Worm (Caenorhabditis elegans) whole organism, late embryonic: Measurements from ENCODE around the gene teg-1.

Experiments
- F13H6.1 ChIP-seq: sonication (generic microtip); optimal IDR thresholded peaks from 2 replicates; lab custom pipeline; 2016; ENCODE audit warnings: missing genetic modification characterization, missing compliant biosample characterization
- K02D7.2 ChIP-seq: sonication (generic microtip); optimal IDR thresholded peaks from 2 replicates; lab custom pipeline; 2017; ENCODE audit warnings: mild to moderate bottlenecking, missing genetic modification characterization, missing compliant biosample characterization
- Y22D7AL.16 ChIP-seq: sonication (generic microtip); optimal IDR thresholded peaks from 2 replicates; lab custom pipeline; 2016; ENCODE audit warnings: missing genetic modification characterization, missing compliant biosample characterization
- ahr-1 ChIP-seq: sonication (generic microtip); optimal IDR thresholded peaks from 2 replicates; lab custom pipeline; 2016; ENCODE audit warnings: missing genetic modification characterization, missing compliant biosample characterization
- ceh-14 ChIP-seq: sonication (generic microtip); optimal IDR thresholded peaks from 2 replicates; lab custom pipeline; 2016; ENCODE audit warnings: missing genotype, missing genetic modification characterization, missing compliant biosample characterization
- ceh-19 ChIP-seq: fragments of 200-800 bp; sonication (Bioruptor generic); optimal IDR thresholded peaks from 2 replicates; lab custom pipeline; 2018; ENCODE audit warnings: mild to moderate bottlenecking, missing genetic modification characterization, missing compliant biosample characterization
- ceh-22 ChIP-seq: sonication (generic microtip); optimal IDR thresholded peaks from 2 replicates; lab custom pipeline; 2017; ENCODE audit warnings: missing biosample characterization, missing genetic modification characterization
- ceh-30 ChIP-seq: fragments of 150-350 bp; optimal IDR thresholded peaks from 2 replicates; lab custom pipeline; 2014; ENCODE audit warnings: missing biosample characterization, missing genetic modification characterization
- ceh-31 ChIP-seq: sonication (generic microtip); optimal IDR thresholded peaks from 2 replicates; lab custom pipeline; 2016; ENCODE audit warnings: missing genetic modification characterization, missing compliant biosample characterization
- ceh-45 ChIP-seq: fragments of 200-800 bp; sonication (Bioruptor generic); IDR thresholded peaks from 2 replicates; pipeline ENCODE4 v1.3.6; 2022; ENCODE audit warnings: missing genetic modification reagents, missing genetic modification characterization, missing compliant biosample characterization
- ceh-48 ChIP-seq: sonication (generic microtip); optimal IDR thresholded peaks from 2 replicates; lab custom pipeline; 2016; ENCODE audit warnings: missing genetic modification characterization, inconsistent platforms, missing compliant biosample characterization
- che-1 ChIP-seq: sonication (generic microtip); optimal IDR thresholded peaks from 2 replicates; lab custom pipeline; 2016; ENCODE audit warnings: mild to moderate bottlenecking, missing genetic modification characterization, missing compliant biosample characterization
- elt-2 ChIP-seq: sonication (generic microtip); optimal IDR thresholded peaks from 2 replicates; lab custom pipeline; 2016; ENCODE audit warnings: missing genetic modification reagents, missing genetic modification characterization, missing compliant biosample characterization
- gmeb-2 ChIP-seq: sonication (generic microtip); optimal IDR thresholded peaks from 2 replicates; lab custom pipeline; 2016; ENCODE audit warnings: missing genetic modification characterization, inconsistent platforms, missing compliant biosample characterization
- hlh-13 ChIP-seq: fragments of 200-800 bp; sonication (Bioruptor generic); optimal IDR thresholded peaks from 2 replicates; lab custom pipeline; 2018; ENCODE audit warnings: mild to moderate bottlenecking, missing genetic modification characterization, missing compliant biosample characterization
- lim-6 ChIP-seq: sonication (generic microtip); optimal IDR thresholded peaks from 2 replicates; lab custom pipeline; 2016; ENCODE audit warnings: missing genetic modification characterization, missing compliant biosample characterization
- mec-3 ChIP-seq: sonication (generic microtip); optimal IDR thresholded peaks from 2 replicates; lab custom pipeline; 2016; ENCODE audit warnings: borderline replicate concordance, missing genetic modification characterization, missing compliant biosample characterization
- nhr-11 ChIP-seq: fragments of 150-350 bp; optimal IDR thresholded peaks from 2 replicates; lab custom pipeline; 2014; ENCODE audit warnings: missing biosample characterization, missing genetic modification characterization
- npax-4 ChIP-seq: sonication (generic microtip); optimal IDR thresholded peaks from 2 replicates; lab custom pipeline; 2016; ENCODE audit warnings: missing genetic modification characterization, missing compliant biosample characterization
- odd-2 ChIP-seq: sonication (generic microtip); optimal IDR thresholded peaks from 2 replicates; lab custom pipeline; 2017; ENCODE audit warnings: antibody characterized with exemption, mild to moderate bottlenecking, missing genetic modification characterization, missing compliant biosample characterization
- pag-3 ChIP-seq: sonication (generic microtip); optimal IDR thresholded peaks from 2 replicates; lab custom pipeline; 2016; ENCODE audit warnings: missing compliant biosample characterization, missing genetic modification characterization, borderline replicate concordance
- pat-9 ChIP-seq: fragments of 200-800 bp; sonication (Bioruptor generic); optimal IDR thresholded peaks from 2 replicates; lab custom pipeline; 2018; ENCODE audit warnings: mild to moderate bottlenecking, missing genetic modification characterization, moderate library complexity, missing compliant biosample characterization
- pax-1 ChIP-seq: fragments of 150-350 bp; optimal IDR thresholded peaks from 2 replicates; lab custom pipeline; 2014; ENCODE audit warnings: missing biosample characterization, missing genetic modification characterization
- pha-4 ChIP-seq: fragments of 150-350 bp; optimal IDR thresholded peaks from 2 replicates; lab custom pipeline; 2018; ENCODE audit warnings: missing biosample characterization, missing genetic modification reagents, missing genetic modification characterization
- pqm-1 ChIP-seq: sonication (generic microtip); optimal IDR thresholded peaks from 2 replicates; lab custom pipeline; 2016; ENCODE audit warnings: missing genetic modification characterization, missing compliant biosample characterization
- ref-2 ChIP-seq: sonication (generic microtip); optimal IDR thresholded peaks from 2 replicates; lab custom pipeline; 2016; ENCODE audit warnings: missing genetic modification characterization, missing compliant biosample characterization
- syd-9 ChIP-seq: sonication (generic microtip); optimal IDR thresholded peaks from 2 replicates; lab custom pipeline; 2016; ENCODE audit warnings: mild to moderate bottlenecking, missing genetic modification characterization, moderate library complexity, missing compliant biosample characterization
- unc-3 ChIP-seq, 2 experiments: fragments of 200-800 bp in 1 of 2; sonication (Bioruptor generic) in 1 of 2; sonication (generic microtip) in 1 of 2; conservative IDR thresholded peaks in 1 of 2; optimal IDR thresholded peaks in 1 of 2; 2 replicates each; pipeline versions ENCODE4 v1.3.6 to Lab custom; 2016 to 2022; ENCODE audit warnings: missing compliant biosample characterization in 2 of 2, missing genetic modification characterization in 2 of 2, missing genetic modification reagents in 1 of 2
- unc-42 ChIP-seq: sonication (generic microtip); optimal IDR thresholded peaks from 2 replicates; lab custom pipeline; 2016; ENCODE audit warnings: missing genotype, missing genetic modification characterization, missing compliant biosample characterization
- unc-86 ChIP-seq: sonication (generic microtip); optimal IDR thresholded peaks from 2 replicates; lab custom pipeline; 2016; ENCODE audit warnings: missing genetic modification characterization, missing compliant biosample characterization

teg-1 gene

DNA sequence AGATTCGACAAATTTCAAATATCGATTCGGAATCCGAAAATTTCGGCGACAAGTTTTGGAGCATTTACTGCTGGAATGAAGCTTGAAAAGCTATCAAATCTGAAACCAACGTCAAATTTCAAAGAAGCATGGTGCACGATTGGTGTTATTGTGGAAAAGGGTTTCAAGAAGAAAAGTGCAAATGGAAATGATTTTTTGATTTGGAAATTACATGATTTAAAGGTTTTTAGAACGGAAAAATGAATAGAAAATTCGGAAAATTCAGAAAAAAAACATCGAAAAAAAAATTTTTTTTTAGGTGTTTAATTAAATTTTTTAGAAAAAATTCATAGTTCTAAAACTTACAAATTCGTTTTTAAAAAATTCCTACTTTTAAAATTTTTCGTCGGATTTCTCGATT lies at the start of gene teg-1:
teg-1 (minus strand) TSS at position 101 of the 400 bp plus-strand sequence.
- no peak for TF ChIP-seq ceh-22 (tag; lab: Kevin White, UChicago)
- no peak for TF ChIP-seq unc-3 (GFP tag; conservative IDR thresholded peaks at IDR 0.05; lab: Robert Waterston, UW)
- no peak for TF ChIP-seq unc-3 (tag; optimal IDR thresholded peaks at IDR 0.05; lab: Kevin White, UChicago)
- TF ChIP-seq ref-2 (tag; lab: Kevin White, UChicago), result no peak
- no peak for TF ChIP-seq ahr-1 (tag; lab: Kevin White, UChicago)
- TF ChIP-seq F13H6.1 (tag; lab: Kevin White, UChicago), result no peak
- no peak for TF ChIP-seq syd-9 (tag; lab: Kevin White, UChicago)
- no peak for TF ChIP-seq lim-6 (tag; lab: Kevin White, UChicago)

DNA sequence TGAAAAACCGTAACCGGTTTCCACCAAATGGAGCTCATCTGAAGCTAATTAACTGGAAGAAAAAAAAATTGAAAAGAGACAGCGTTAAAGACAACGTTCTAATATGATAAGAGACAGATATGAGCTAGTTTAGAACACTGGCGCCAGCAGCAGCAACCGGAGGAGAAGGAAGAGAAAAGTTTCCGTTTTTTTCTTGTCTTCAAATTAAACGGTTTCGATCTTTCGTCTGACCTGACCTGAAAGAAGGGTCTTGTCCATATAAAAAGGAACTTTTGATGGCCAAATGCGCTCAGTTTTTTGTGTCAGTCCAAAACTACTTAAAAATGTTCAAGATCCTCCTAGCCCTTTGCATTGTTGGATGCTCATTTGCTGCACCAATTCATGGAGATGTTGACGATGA lies 48.4 kb upstream of the teg-1 start, which contains the start of gene T28D6.3:
T28D6.3 (plus strand) TSS at position 301 of the 400 bp plus-strand sequence.
- no peak for TF ChIP-seq ahr-1 (tag; lab: Kevin White, UChicago)

DNA sequence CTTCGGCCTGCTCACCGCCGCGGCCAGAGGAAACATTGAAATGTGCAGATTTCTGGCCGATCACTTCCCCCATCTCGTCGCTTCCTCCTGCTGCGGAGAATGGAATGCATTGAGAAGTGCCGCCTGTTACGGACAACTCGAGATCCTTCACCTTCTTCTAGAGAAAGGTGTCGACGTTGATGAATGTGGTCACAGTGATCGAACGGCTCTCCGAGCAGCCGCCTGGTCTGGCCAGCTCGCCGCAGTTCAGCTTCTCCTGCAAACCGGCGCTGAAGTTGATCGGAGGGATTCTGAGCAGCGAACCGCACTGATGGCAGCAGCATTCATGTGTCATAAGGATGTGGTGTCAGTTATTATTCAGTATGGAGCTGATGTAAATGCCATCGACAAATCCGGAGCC lies 44.9 kb upstream of the teg-1 start:
- no peak for TF ChIP-seq che-1 (tag; lab: Kevin White, UChicago)
- no peak for TF ChIP-seq ceh-30
- no peak for TF ChIP-seq pat-9 (tag; lab: Kevin White, UChicago)
- no peak for TF ChIP-seq pax-1
- TF ChIP-seq hlh-13 (GFP tag; lab: Kevin White, UChicago), result no peak
- TF ChIP-seq npax-4, result no peak
- no peak for TF ChIP-seq ceh-19
- TF ChIP-seq unc-3 (GFP tag; conservative IDR thresholded peaks at IDR 0.05; lab: Robert Waterston, UW), result no peak
- no peak for TF ChIP-seq unc-3 (tag; optimal IDR thresholded peaks at IDR 0.05; lab: Kevin White, UChicago)
- TF ChIP-seq pha-4, result no peak
- TF ChIP-seq pag-3 (tag; lab: Kevin White, UChicago), result no peak
- TF ChIP-seq ceh-48 (tag; lab: Kevin White, UChicago), result no peak
- TF ChIP-seq odd-2 (tag; lab: Kevin White, UChicago), result no peak
- TF ChIP-seq K02D7.2, result no peak
- TF ChIP-seq ceh-31 (tag; lab: Kevin White, UChicago), result no peak

DNA sequence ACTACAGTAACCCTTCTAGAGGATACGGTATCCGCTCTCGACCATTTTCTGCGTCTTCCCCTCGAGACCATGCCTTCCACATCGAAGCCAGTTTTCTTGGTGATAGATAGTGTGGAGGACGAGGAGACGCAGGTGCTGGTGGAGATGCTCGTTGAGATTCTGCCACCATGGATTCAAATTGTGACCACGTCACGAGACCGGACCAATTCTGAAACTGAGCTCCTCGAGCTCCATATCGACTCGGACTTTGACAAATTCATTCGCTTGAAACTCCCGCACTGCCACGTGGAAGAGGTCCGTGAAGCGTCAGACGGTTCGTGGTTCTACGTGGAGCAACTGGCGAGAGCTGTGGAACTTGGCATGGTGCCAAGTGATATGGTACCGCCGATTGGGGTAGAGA lies 43.4 kb upstream of the teg-1 start:
- TF ChIP-seq npax-4 (no peak), Y22D7AL.16 (tag; lab: Kevin White, UChicago) (no peak), nhr-11 (tag; lab: Kevin White, UChicago) (no peak), gmeb-2 (tag; lab: Kevin White, UChicago) (no peak)

DNA sequence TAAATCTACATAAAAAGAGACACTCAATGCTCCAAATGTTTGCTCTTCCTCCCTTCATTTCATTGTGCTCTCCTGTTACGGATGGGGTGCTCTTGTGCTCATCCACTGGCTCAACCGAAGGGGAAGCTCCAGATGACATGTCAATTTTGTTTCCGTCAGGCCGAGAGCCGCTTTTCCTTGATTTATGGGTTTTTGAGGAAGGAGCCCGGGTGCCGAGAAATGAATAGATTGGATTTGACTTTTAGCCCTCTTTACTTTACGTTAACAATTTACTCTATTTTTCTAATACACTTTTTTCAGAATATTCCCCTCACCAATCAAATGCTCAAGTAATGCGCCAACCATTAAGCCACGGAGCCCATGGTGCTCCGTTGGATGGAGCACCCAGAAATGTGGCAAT lies 42.1 kb upstream of the teg-1 start, which contains the start of gene T28D6.4:
T28D6.4 (plus strand) TSS at position 301 of the 400 bp plus-strand sequence.
- TF ChIP-seq unc-86 (tag; lab: Kevin White, UChicago) (no peak), pqm-1 (no peak), ceh-45 (no peak)
- TF ChIP-seq, all 69 proteins: peak for 0

DNA sequence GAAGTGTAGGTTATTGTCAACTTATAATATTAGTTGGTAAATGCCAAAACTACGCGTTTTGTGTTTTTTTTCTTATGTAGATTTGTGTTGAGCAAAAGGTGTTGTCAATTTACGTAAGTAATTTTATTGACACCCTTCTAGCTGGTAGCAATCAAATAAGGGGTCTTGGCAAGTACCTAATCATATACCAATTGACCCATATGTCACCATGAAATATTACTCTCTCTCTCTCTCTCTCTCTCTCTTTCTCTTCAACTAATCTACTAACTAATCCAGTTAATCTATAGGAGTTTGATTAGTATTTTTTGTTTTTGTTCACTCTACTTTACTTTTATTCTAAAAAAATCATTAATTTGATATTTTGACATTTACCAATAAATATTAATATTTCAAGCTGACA lies 41.4 kb upstream of the teg-1 start:
- TF ChIP-seq F13H6.1 (tag; lab: Kevin White, UChicago) (no peak), ceh-14 (tag; lab: Kevin White, UChicago) (peak; percentile 52), unc-42 (tag; lab: Kevin White, UChicago) (peak; percentile 34)

DNA sequence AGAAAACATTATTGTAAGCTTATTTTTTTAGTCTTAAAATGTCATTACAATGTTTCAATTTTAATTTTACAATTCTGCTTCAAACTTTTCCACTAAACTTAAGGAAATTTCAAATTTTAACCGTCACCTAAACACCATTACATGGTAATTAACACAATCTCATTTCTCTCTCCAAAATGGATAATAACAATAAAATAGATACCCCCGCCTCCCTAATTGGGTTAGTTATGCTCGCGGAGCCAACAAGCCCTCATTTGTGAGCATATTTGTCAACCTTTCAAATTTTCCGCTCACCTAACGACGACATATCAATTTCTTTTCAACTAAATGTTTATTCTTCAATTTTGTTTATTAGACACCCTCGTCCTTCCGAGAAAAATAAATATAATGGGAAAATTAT lies 40.2 kb upstream of the teg-1 start:
- TF ChIP-seq unc-42 (tag; lab: Kevin White, UChicago), result peak; percentile 92
- no peak for TF ChIP-seq ceh-31 (tag; lab: Kevin White, UChicago)

DNA sequence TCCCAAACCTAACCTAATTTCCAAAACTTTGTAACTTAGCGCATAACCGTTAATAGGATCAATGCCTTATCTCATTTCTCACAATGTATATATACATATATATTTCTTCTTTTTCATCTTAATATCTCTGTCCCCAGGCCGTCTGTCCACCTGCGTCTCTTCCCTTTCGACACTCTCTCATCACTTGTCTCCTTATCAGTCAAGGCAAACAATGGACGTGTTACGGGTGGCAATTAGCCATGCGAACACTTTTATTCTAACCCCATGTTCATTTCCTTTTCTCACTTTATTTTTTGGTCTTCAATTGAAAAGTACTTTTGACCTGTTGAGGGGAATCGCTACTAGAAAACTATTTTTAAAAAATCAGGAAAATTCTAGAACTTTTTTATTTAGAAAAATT lies 39.4 kb upstream of the teg-1 start:
- TF ChIP-seq mec-3 (tag; lab: Kevin White, UChicago) (no peak), che-1 (tag; lab: Kevin White, UChicago) (no peak), unc-86 (tag; lab: Kevin White, UChicago) (no peak), elt-2 (tag; lab: Kevin White, UChicago) (peak; percentile 71)
